Fruit fly (Drosophila melanogaster): ENCODE data around the gene mRpL9.

Gene mRpL9

dm6 chr3R:15291551-15292223 is 38.9 kb upstream of the mRpL9 start (continued):
- TF ChIP-seq exex (tag; optimal IDR thresholded peaks at IDR 0.05) (peak; percentile 10), Dll (GFP tag; IDR thresholded peaks at IDR 0.05; ENCODE audit: partially characterized antibody) (no peak), Awh (GFP tag; IDR thresholded peaks at IDR 0.05) (no peak), CG34376 (GFP tag; optimal IDR thresholded peaks at IDR 0.05) (peak; percentile 38), ATbp (GFP tag; optimal IDR thresholded peaks at IDR 0.05) (no peak), bowl (GFP tag; IDR thresholded peaks at IDR 0.05) (no peak), CG12769 (tag; optimal IDR thresholded peaks at IDR 0.05) (peak; percentile 63), cg (GFP tag; optimal IDR thresholded peaks at IDR 0.05) (peak; percentile 61), trh (GFP tag; optimal IDR thresholded peaks at IDR 0.05) (no peak), CG4328 (GFP tag; optimal IDR thresholded peaks at IDR 0.05) (no peak), sug (tag; optimal IDR thresholded peaks at IDR 0.05) (peak; percentile 33), en (GFP tag; optimal IDR thresholded peaks at IDR 0.05) (no peak), grau (tag; optimal IDR thresholded peaks at IDR 0.05) (no peak), Mad (GFP tag; optimal IDR thresholded peaks at IDR 0.05) (no peak), CG9609 (GFP tag; optimal IDR thresholded peaks at IDR 0.05) (no peak), Kr (GFP tag; optimal IDR thresholded peaks at IDR 0.05) (peak; percentile 20), ssp (GFP tag; IDR thresholded peaks at IDR 0.05) (no peak), yki (optimal IDR thresholded peaks at IDR 0.05) (peak; percentile 71), CG3163 (GFP tag; optimal IDR thresholded peaks at IDR 0.05) (peak; percentile 93), CG3281 (GFP tag; optimal IDR thresholded peaks at IDR 0.05) (peak; percentile 12), CG17568 (GFP tag; optimal IDR thresholded peaks at IDR 0.05) (peak; percentile 27), Pdp1 (GFP tag; optimal IDR thresholded peaks at IDR 0.05) (peak in 1 of 2 experiments; percentile 54), CG9876 (GFP tag; optimal IDR thresholded peaks at IDR 0.05) (no peak), Dp (GFP tag; optimal IDR thresholded peaks at IDR 0.05) (no peak), CG8478 (optimal IDR thresholded peaks at IDR 0.05) (peak; percentile 7), Dad (GFP tag; optimal IDR thresholded peaks at IDR 0.05) (no peak), CG16863 (GFP tag; optimal IDR thresholded peaks at IDR 0.05) (no peak), Med (GFP tag) (peak; percentile 12), cas (GFP tag; IDR thresholded peaks at IDR 0.05) (no peak), CG6254 (GFP tag; optimal IDR thresholded peaks at IDR 0.05) (peak; percentile 99), Hmr (GFP tag; optimal IDR thresholded peaks at IDR 0.05) (peak; percentile 23), CG12391 (tag; optimal IDR thresholded peaks at IDR 0.05) (no peak), peb (GFP tag; IDR thresholded peaks at IDR 0.05) (no peak), pros (GFP tag; optimal IDR thresholded peaks at IDR 0.05) (peak; percentile 91), bigmax (GFP tag; optimal IDR thresholded peaks at IDR 0.05) (no peak), CG31441 (GFP tag; IDR thresholded peaks at IDR 0.05) (no peak), mirr (GFP tag; optimal IDR thresholded peaks at IDR 0.05) (peak; percentile 16), CG15479 (GFP tag; optimal IDR thresholded peaks at IDR 0.05) (peak; percentile 49)

DNA sequence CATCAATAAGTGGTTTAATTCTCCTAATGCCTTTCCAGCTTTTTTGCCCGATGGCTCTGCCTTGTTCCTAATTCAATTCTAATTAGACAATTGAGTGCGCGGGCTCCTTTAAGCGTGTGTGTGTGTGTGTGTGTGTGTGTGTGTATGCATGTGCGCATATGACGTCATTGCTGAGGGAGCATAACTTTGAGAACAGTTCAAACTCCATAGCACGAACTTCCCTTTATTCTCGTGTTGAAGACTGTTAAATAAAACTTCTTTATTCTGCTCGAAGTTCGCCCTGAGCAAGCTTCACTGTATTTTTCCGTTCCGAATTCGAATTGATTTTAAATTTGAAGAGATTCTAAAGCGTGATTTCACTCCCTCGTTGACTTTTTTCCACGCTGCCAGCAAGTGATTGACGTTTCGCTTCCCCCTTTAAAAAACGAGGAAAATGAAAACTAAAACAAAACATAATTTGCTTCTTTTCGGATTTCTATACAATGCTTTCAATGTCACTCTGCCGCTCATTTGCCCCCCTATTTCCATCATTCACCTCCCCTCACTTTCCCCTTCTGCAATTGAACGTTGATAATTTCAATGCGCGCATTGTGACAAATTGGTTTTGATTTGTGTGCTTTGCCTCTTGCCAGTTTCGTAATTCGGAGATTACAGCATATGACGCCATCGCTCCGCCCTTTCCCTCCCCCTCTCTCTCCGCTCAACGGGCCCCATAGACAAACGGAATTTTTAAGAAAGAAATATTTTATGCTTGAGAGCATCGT is 38.1 kb upstream of the mRpL9 start:
- TF ChIP-seq Dp (GFP tag; optimal IDR thresholded peaks at IDR 0.05) (no peak), CG4360 (GFP tag; IDR thresholded peaks at IDR 0.05) (no peak), gem (tag; optimal IDR thresholded peaks at IDR 0.05) (peak; percentile 43), eve (GFP tag; optimal IDR thresholded peaks at IDR 0.05) (no peak), CG13775 (GFP tag; optimal IDR thresholded peaks at IDR 0.05) (no peak), Xbp1 (GFP tag; optimal IDR thresholded peaks at IDR 0.05) (peak; percentile 28), wek (GFP tag; optimal IDR thresholded peaks at IDR 0.05) (no peak), Myb (GFP tag; optimal IDR thresholded peaks at IDR 0.05) (peak; percentile 19), Bgb (GFP tag; IDR thresholded peaks at IDR 0.05; ENCODE audit: partially characterized antibody) (no peak), D19B (GFP tag; optimal IDR thresholded peaks at IDR 0.05) (no peak), Bdp1 (GFP tag; optimal IDR thresholded peaks at IDR 0.05) (no peak), grn (GFP tag; optimal IDR thresholded peaks at IDR 0.05) (no peak), CG1647 (GFP tag; optimal IDR thresholded peaks at IDR 0.05) (no peak), Abd-B (GFP tag; optimal IDR thresholded peaks at IDR 0.05) (no peak)
